Fruit fly (Drosophila melanogaster) whole organism, embryonic: ENCODE measurements around the gene Arp3.

Source experiments
- BEAF-32 ChIP-seq: fragments of 200-800 bp; sonication (Bioruptor generic); optimal IDR thresholded peaks from 3 replicates; lab custom pipeline; 2017; ENCODE audit warnings: missing biosample characterization, missing genetic modification characterization, mild to moderate bottlenecking, moderate library complexity, missing genetic modification reagents
- Bgb ChIP-seq: fragments of 200-800 bp; sonication (Bioruptor generic); IDR thresholded peaks from 2 replicates; pipeline ENCODE4 v1.3.6; 2022; ENCODE audit warnings: missing biosample characterization, missing genetic modification characterization; ENCODE audit not compliant: partially characterized antibody
- CG1024 ChIP-seq: fragments of 200-800 bp; sonication (Bioruptor generic); IDR thresholded peaks from 2 replicates; pipeline ENCODE4 v1.3.6; 2022; ENCODE audit warnings: missing biosample characterization, missing genetic modification characterization
- CG10543 ChIP-seq: fragments of 200-800 bp; sonication (Bioruptor generic); optimal IDR thresholded peaks from 3 replicates; lab custom pipeline; 2017; ENCODE audit warnings: missing biosample characterization, mild to moderate bottlenecking, missing genetic modification characterization, moderate library complexity
- CG11247 ChIP-seq: fragments of 200-800 bp; sonication (Bioruptor generic); IDR thresholded peaks from 2 replicates; pipeline ENCODE4 v1.3.6; 2022; ENCODE audit warnings: missing biosample characterization, missing genetic modification characterization
- CG11456 ChIP-seq: fragments of 200-800 bp; sonication (Bioruptor generic); IDR thresholded peaks from 3 replicates; pipeline ENCODE4 v1.3.6; 2022; ENCODE audit warnings: missing biosample characterization, missing genetic modification characterization
- CG11695 ChIP-seq: fragments of 200-800 bp; sonication (Bioruptor generic); IDR thresholded peaks from 3 replicates; pipeline ENCODE4 v1.3.6; 2022; ENCODE audit warnings: missing biosample characterization, missing genetic modification characterization
- CG12071 ChIP-seq: fragments of 200-800 bp; sonication (Bioruptor generic); optimal IDR thresholded peaks from 3 replicates; lab custom pipeline; 2018; ENCODE audit warnings: missing biosample characterization, mild to moderate bottlenecking, missing genetic modification characterization
- CG12236 ChIP-seq: fragments of 200-800 bp; sonication (Bioruptor generic); optimal IDR thresholded peaks from 2 replicates; lab custom pipeline; 2016; ENCODE audit warnings: missing biosample characterization, missing genetic modification characterization
- CG13894 ChIP-seq: fragments of 200-800 bp; sonication (Bioruptor generic); optimal IDR thresholded peaks from 3 replicates; lab custom pipeline; 2018; ENCODE audit warnings: missing biosample characterization, mild to moderate bottlenecking, missing genetic modification characterization, moderate library complexity
- CG14667 ChIP-seq: fragments of 200-800 bp; sonication (Bioruptor generic); IDR thresholded peaks from 2 replicates; pipeline ENCODE4 v1.3.6; 2022; ENCODE audit warnings: missing biosample characterization, missing genetic modification characterization
- CG15601 ChIP-seq: fragments of 200-800 bp; sonication (Bioruptor generic); optimal IDR thresholded peaks from 3 replicates; lab custom pipeline; 2019; ENCODE audit warnings: missing biosample characterization, mild to moderate bottlenecking, missing genetic modification characterization, moderate library complexity
- CG17361 ChIP-seq: fragments of 200-800 bp; sonication (Bioruptor generic); IDR thresholded peaks from 3 replicates; pipeline ENCODE4 v1.3.6; 2022; ENCODE audit warnings: missing biosample characterization, missing genetic modification characterization
- CG17612 ChIP-seq: fragments of 200-800 bp; sonication (Bioruptor generic); IDR thresholded peaks from 2 replicates; pipeline ENCODE4 v1.3.6; 2022; ENCODE audit warnings: missing biosample characterization, missing genetic modification characterization
- CG2202 ChIP-seq: fragments of 200-800 bp; sonication (Bioruptor generic); optimal IDR thresholded peaks from 2 replicates; lab custom pipeline; 2018; ENCODE audit warnings: missing biosample characterization, mild to moderate bottlenecking, missing genetic modification characterization
- CG3163 ChIP-seq: fragments of 200-800 bp; sonication (Bioruptor generic); optimal IDR thresholded peaks from 3 replicates; lab custom pipeline; 2016; ENCODE audit warnings: missing biosample characterization, missing genetic modification characterization
- CG3407 ChIP-seq: fragments of 200-800 bp; sonication (Bioruptor generic); optimal IDR thresholded peaks from 2 replicates; lab custom pipeline; 2018; ENCODE audit warnings: missing biosample characterization, mild to moderate bottlenecking, missing genetic modification characterization
- CG34224 ChIP-seq: fragments of 200-800 bp; sonication (Bioruptor generic); IDR thresholded peaks from 3 replicates; pipeline ENCODE4 v1.3.6; 2022; ENCODE audit warnings: missing biosample characterization, missing genetic modification characterization; ENCODE audit not compliant: partially characterized antibody
- CG4617 ChIP-seq: fragments of 200-800 bp; sonication (Bioruptor generic); optimal IDR thresholded peaks from 3 replicates; lab custom pipeline; 2016; ENCODE audit warnings: missing biosample characterization, missing genetic modification characterization, borderline replicate concordance
- CG5245 ChIP-seq: fragments of 200-800 bp; sonication (Bioruptor generic); optimal IDR thresholded peaks from 3 replicates; lab custom pipeline; 2016; ENCODE audit warnings: missing biosample characterization, missing genetic modification characterization
- CG6272 ChIP-seq: fragments of 200-800 bp; sonication (Bioruptor generic); IDR thresholded peaks from 2 replicates; pipeline ENCODE4 v1.3.6; 2022; ENCODE audit warnings: missing biosample characterization, missing genetic modification characterization
- CG6854 ChIP-seq: fragments of 200-800 bp; sonication (Bioruptor generic); optimal IDR thresholded peaks from 3 replicates; lab custom pipeline; 2017; ENCODE audit warnings: missing biosample characterization, mild to moderate bottlenecking, missing genetic modification characterization
- CG7987 ChIP-seq: fragments of 200-800 bp; sonication (Bioruptor generic); optimal IDR thresholded peaks from 2 replicates; lab custom pipeline; 2018; ENCODE audit warnings: missing biosample characterization, mild to moderate bottlenecking, missing genetic modification characterization, moderate library complexity
- CG8765 ChIP-seq: fragments of 200-800 bp; sonication (Bioruptor generic); IDR thresholded peaks from 2 replicates; pipeline ENCODE4 v1.3.6; 2022; ENCODE audit warnings: missing biosample characterization, missing genetic modification characterization
- CG9817 ChIP-seq: fragments of 200-800 bp; sonication (Bioruptor generic); optimal IDR thresholded peaks from 2 replicates; lab custom pipeline; 2018; ENCODE audit warnings: missing biosample characterization, mild to moderate bottlenecking, missing genetic modification characterization, moderate library complexity
- Dref ChIP-seq: fragments of 200-800 bp; sonication (Bioruptor generic); IDR thresholded peaks from 2 replicates; pipeline ENCODE4 v1.3.6; 2022; ENCODE audit warnings: missing biosample characterization, missing genetic modification characterization
- E2f1 ChIP-seq: fragments of 200-800 bp; sonication (Bioruptor generic); IDR thresholded peaks from 2 replicates; pipeline ENCODE4 v1.3.6; 2022; ENCODE audit warnings: missing biosample characterization, missing genetic modification characterization
- Ets97D ChIP-seq: fragments of 200-800 bp; sonication (Bioruptor generic); optimal IDR thresholded peaks from 3 replicates; lab custom pipeline; 2016; ENCODE audit warnings: missing biosample characterization, missing genetic modification characterization
- Gug ChIP-seq: fragments of 200-800 bp; sonication (Bioruptor generic); IDR thresholded peaks from 4 replicates; pipeline ENCODE4 v1.3.6; 2022; ENCODE audit warnings: missing biosample characterization, missing genetic modification characterization
- HHEX ChIP-seq: fragments of 200-800 bp; sonication (Bioruptor generic); optimal IDR thresholded peaks from 3 replicates; lab custom pipeline; 2017; ENCODE audit warnings: missing biosample characterization, mild to moderate bottlenecking, missing genetic modification characterization, missing genetic modification reagents
- HLH4C ChIP-seq: fragments of 200-800 bp; sonication (Bioruptor generic); IDR thresholded peaks from 3 replicates; pipeline ENCODE4 v1.3.6; 2022; ENCODE audit warnings: missing biosample characterization, missing genetic modification characterization; ENCODE audit not compliant: partially characterized antibody
- Hmr ChIP-seq: fragments of 200-800 bp; sonication (Bioruptor generic); optimal IDR thresholded peaks from 3 replicates; lab custom pipeline; 2017; ENCODE audit warnings: mild to moderate bottlenecking, missing biosample characterization, missing genetic modification reagents, missing genetic modification characterization
- Med ChIP-seq: fragments of 200-800 bp; sonication (Bioruptor generic); peaks from one replicate; lab custom pipeline; 2016; ENCODE audit warnings: missing biosample characterization, missing genetic modification characterization, mild to moderate bottlenecking, inconsistent platforms, moderate library complexity
- NC2β ChIP-seq: fragments of 200-800 bp; sonication (Bioruptor generic); optimal IDR thresholded peaks from 2 replicates; lab custom pipeline; 2016; ENCODE audit warnings: missing biosample characterization, missing genetic modification characterization
- Pdp1 ChIP-seq, 2 experiments: fragments of 200-800 bp; sonication (Bioruptor generic); optimal IDR thresholded peaks; 3 replicates each; lab custom pipeline; 2016; ENCODE audit warnings: missing biosample characterization in 2 of 2, missing genetic modification characterization in 2 of 2, mild to moderate bottlenecking in 1 of 2, moderate library complexity in 1 of 2
- Taf1 ChIP-seq: fragments of 200-800 bp; sonication (Bioruptor generic); IDR thresholded peaks from 2 replicates; pipeline ENCODE4 v1.3.6; 2022; ENCODE audit warnings: missing biosample characterization, missing genetic modification characterization
- Xrp1 ChIP-seq: fragments of 200-800 bp; sonication (Bioruptor generic); IDR thresholded peaks from 2 replicates; pipeline ENCODE4 v1.3.6; 2022; ENCODE audit warnings: missing biosample characterization, missing genetic modification characterization
- ap ChIP-seq: fragments of 200-800 bp; sonication (Bioruptor generic); IDR thresholded peaks from 2 replicates; pipeline ENCODE4 v1.3.6; 2022; ENCODE audit warnings: missing biosample characterization, missing genetic modification characterization
- bbx ChIP-seq: fragments of 200-800 bp; sonication (Bioruptor generic); IDR thresholded peaks from 2 replicates; pipeline ENCODE4 v1.3.6; 2022; ENCODE audit warnings: missing biosample characterization, missing genetic modification characterization; ENCODE audit not compliant: partially characterized antibody
- chn ChIP-seq: fragments of 200-800 bp; sonication (Bioruptor generic); optimal IDR thresholded peaks from 2 replicates; lab custom pipeline; 2016; ENCODE audit warnings: missing biosample characterization, missing genetic modification characterization
- da ChIP-seq: fragments of 200-800 bp; sonication (Bioruptor generic); optimal IDR thresholded peaks from 2 replicates; lab custom pipeline; 2016; ENCODE audit warnings: missing biosample characterization, missing genetic modification characterization
- hkb ChIP-seq, 2 experiments: fragments of 200-800 bp in 1 of 2; fragments of >200 bp in 1 of 2; sonication (Bioruptor generic) in 1 of 2; IDR thresholded peaks in 1 of 2; optimal IDR thresholded peaks in 1 of 2; 2 replicates each; pipeline versions ENCODE4 v1.3.6 to Lab custom; 2017 to 2022; ENCODE audit warnings: missing biosample characterization in 1 of 2, missing genetic modification characterization in 1 of 2
- luna ChIP-seq: fragments of 200-800 bp; sonication (Bioruptor generic); optimal IDR thresholded peaks from 2 replicates; lab custom pipeline; 2016; ENCODE audit warnings: missing biosample characterization, missing genetic modification characterization
- repo ChIP-seq: fragments of 200-800 bp; sonication (Bioruptor generic); optimal IDR thresholded peaks from 2 replicates; lab custom pipeline; 2016; ENCODE audit warnings: missing biosample characterization, missing genetic modification characterization
- row ChIP-seq: fragments of 200-800 bp; sonication (Bioruptor generic); IDR thresholded peaks from 3 replicates; pipeline ENCODE4 v1.3.6; 2022; ENCODE audit warnings: missing biosample characterization, missing genetic modification characterization
- sens ChIP-seq: fragments of 200-800 bp; sonication (Bioruptor generic); peaks from one replicate; lab custom pipeline; 2016; ENCODE audit warnings: missing biosample characterization, missing genetic modification characterization
- sens-2 ChIP-seq: fragments of 200-800 bp; sonication (Bioruptor generic); IDR thresholded peaks from 2 replicates; pipeline ENCODE4 v1.3.6; 2022; ENCODE audit warnings: missing biosample characterization, missing genetic modification characterization
- so ChIP-seq: fragments of 200-800 bp; sonication (Bioruptor generic); IDR thresholded peaks from 3 replicates; pipeline ENCODE4 v1.3.6; 2022; ENCODE audit warnings: missing biosample characterization, missing genetic modification characterization
- sug ChIP-seq: fragments of 200-800 bp; optimal IDR thresholded peaks from 2 replicates; lab custom pipeline; 2019; ENCODE audit warnings: missing biosample characterization, mild to moderate bottlenecking, missing genetic modification characterization, moderate library complexity
- tll ChIP-seq, 2 experiments: fragments of 200-800 bp in 1 of 2; fragments of >200 bp in 1 of 2; sonication (Bioruptor generic) in 1 of 2; optimal IDR thresholded peaks; 2 replicates each; lab custom pipeline; 2017 to 2019; ENCODE audit warnings: missing biosample characterization in 2 of 2, missing genetic modification characterization in 2 of 2, mild to moderate bottlenecking in 1 of 2, moderate library complexity in 1 of 2
- twi ChIP-seq: fragments of 200-800 bp; optimal IDR thresholded peaks from 2 replicates; lab custom pipeline; 2019; ENCODE audit warnings: missing biosample characterization, mild to moderate bottlenecking, missing genetic modification characterization, moderate library complexity

Gene Arp3

DNA sequence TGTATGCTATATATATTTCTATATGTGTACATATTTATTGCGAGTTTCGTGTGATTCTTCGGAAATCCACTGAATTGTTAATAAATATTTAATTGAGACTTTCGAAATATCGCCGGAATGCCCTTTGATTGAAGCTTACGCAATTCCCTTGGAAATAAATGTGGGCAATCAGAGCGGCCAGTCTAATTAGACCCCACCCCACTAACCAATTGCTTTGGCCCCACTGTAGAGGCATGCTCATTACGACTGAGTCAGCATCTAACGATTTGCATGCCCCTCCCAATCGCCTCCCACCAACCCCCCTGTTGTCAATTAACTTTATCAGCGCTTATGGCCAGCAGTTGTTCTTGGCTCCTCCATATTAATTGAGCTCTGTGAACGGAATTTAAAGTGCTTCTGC, 1.1 kb upstream of the Arp3 start (continued):
- TF ChIP-seq chn (GFP tag; lab: Kevin White, UChicago) (no peak), Pdp1 (GFP tag; optimal IDR thresholded peaks at IDR 0.05; lab: Kevin White, UChicago) (peak in 1 of 2 experiments; percentile 76), CG3407 (GFP tag; lab: Kevin White, UChicago) (no peak), Hmr (GFP tag; lab: Kevin White, UChicago) (no peak), CG12236 (GFP tag; lab: Kevin White, UChicago) (no peak), so (no peak), CG11247 (GFP tag; lab: Robert Waterston, UW) (no peak), CG15601 (tag; lab: Kevin White, UChicago) (no peak), CG6272 (GFP tag; lab: Robert Waterston, UW) (no peak), HLH4C (GFP tag; lab: Robert Waterston, UW) (no peak), sug (peak; percentile 31), Xrp1 (GFP tag; lab: Robert Waterston, UW) (no peak), ap (no peak), CG11695 (GFP tag; lab: Robert Waterston, UW) (no peak), CG11456 (no peak), CG4617 (no peak), CG10543 (peak; percentile 18), Bgb (GFP tag; lab: Robert Waterston, UW) (peak; percentile 43), row (GFP tag; lab: Robert Waterston, UW) (0 out of 3 replicates have a peak, but pooled peaks have one; percentile 19), luna (no peak), CG7987 (GFP tag; lab: Kevin White, UChicago) (no peak), HHEX (no peak), BEAF-32 (GFP tag; lab: Kevin White, UChicago) (no peak), CG3163 (GFP tag; lab: Kevin White, UChicago) (no peak), Taf1 (GFP tag; lab: Robert Waterston, UW) (no peak), CG8765 (no peak), Gug (GFP tag; lab: Robert Waterston, UW) (0 out of 4 replicates have a peak, but pooled peaks have one; percentile 15), Dref (no peak), CG12071 (GFP tag; lab: Kevin White, UChicago) (no peak), NC2β (GFP tag; lab: Kevin White, UChicago) (no peak), CG5245 (GFP tag; lab: Kevin White, UChicago) (no peak), E2f1 (GFP tag; lab: Robert Waterston, UW) (no peak), tll (GFP tag; optimal IDR thresholded peaks at IDR 0.05; lab: Kevin White, UChicago) (no peak), Ets97D (GFP tag; lab: Kevin White, UChicago) (no peak), CG2202 (tag; lab: Kevin White, UChicago) (no peak), CG14667 (GFP tag; lab: Robert Waterston, UW) (no peak), CG1024 (GFP tag; lab: Robert Waterston, UW) (no peak), repo (GFP tag; lab: Kevin White, UChicago) (no peak), twi (tag; lab: Kevin White, UChicago) (no peak), CG6854 (no peak), hkb (optimal IDR thresholded peaks at IDR 0.05; lab: Kevin White, UChicago) (no peak), hkb (GFP tag; IDR thresholded peaks at IDR 0.05; lab: Robert Waterston, UW) (0 out of 2 replicates have a peak, but pooled peaks have one; percentile 15), da (GFP tag; lab: Kevin White, UChicago) (no peak), CG34224 (GFP tag; lab: Robert Waterston, UW) (0 out of 3 replicates have a peak, but pooled peaks have one; percentile 12), CG13894 (tag; lab: Kevin White, UChicago) (no peak), sens (peak; percentile 73), bbx (GFP tag; lab: Robert Waterston, UW) (no peak), CG17612 (GFP tag; lab: Robert Waterston, UW) (no peak), CG17361 (no peak), CG9817 (tag; lab: Kevin White, UChicago) (no peak), sens-2 (GFP tag; lab: Robert Waterston, UW) (no peak), Med (GFP tag; lab: Kevin White, UChicago) (peak; percentile 74)
